Worm (Caenorhabditis elegans) whole organism, late embryonic: ENCODE results near the gene apc-2.

Source experiments
- C08G9.2 ChIP-seq: sonication (generic microtip); optimal IDR thresholded peaks from 2 replicates; lab custom pipeline; 2016; ENCODE audit warnings: mild to moderate bottlenecking, missing genetic modification characterization, moderate library complexity, missing compliant biosample characterization
- C38D4.7 ChIP-seq: fragments of 200-800 bp; sonication (Bioruptor generic); optimal IDR thresholded peaks from 2 replicates; lab custom pipeline; 2018; ENCODE audit warnings: mild to moderate bottlenecking, missing genetic modification characterization, moderate library complexity, missing compliant biosample characterization
- K09A11.1 ChIP-seq: sonication (generic microtip); optimal IDR thresholded peaks from 2 replicates; lab custom pipeline; 2017; ENCODE audit warnings: antibody characterized with exemption, mild to moderate bottlenecking, missing genetic modification characterization, missing compliant biosample characterization; ENCODE audit not compliant: insufficient read depth
- Y22D7AL.16 ChIP-seq: sonication (generic microtip); optimal IDR thresholded peaks from 2 replicates; lab custom pipeline; 2016; ENCODE audit warnings: missing genetic modification characterization, missing compliant biosample characterization
- ahr-1 ChIP-seq: sonication (generic microtip); optimal IDR thresholded peaks from 2 replicates; lab custom pipeline; 2016; ENCODE audit warnings: missing genetic modification characterization, missing compliant biosample characterization
- ama-1 ChIP-seq: fragments of 150-350 bp; optimal IDR thresholded peaks from 2 replicates; lab custom pipeline; 2014
- ceh-19 ChIP-seq: fragments of 200-800 bp; sonication (Bioruptor generic); optimal IDR thresholded peaks from 2 replicates; lab custom pipeline; 2018; ENCODE audit warnings: mild to moderate bottlenecking, missing genetic modification characterization, missing compliant biosample characterization
- ceh-2 ChIP-seq: sonication (generic microtip); optimal IDR thresholded peaks from 2 replicates; lab custom pipeline; 2016; ENCODE audit warnings: missing genotype, missing genetic modification characterization, missing compliant biosample characterization
- ceh-34 ChIP-seq: sonication (generic microtip); optimal IDR thresholded peaks from 2 replicates; lab custom pipeline; 2016; ENCODE audit warnings: mild to moderate bottlenecking, missing genetic modification characterization, missing compliant biosample characterization
- ceh-48 ChIP-seq: sonication (generic microtip); optimal IDR thresholded peaks from 2 replicates; lab custom pipeline; 2016; ENCODE audit warnings: missing genetic modification characterization, inconsistent platforms, missing compliant biosample characterization
- ceh-9 ChIP-seq: sonication (generic microtip); optimal IDR thresholded peaks from 2 replicates; lab custom pipeline; 2016; ENCODE audit warnings: mild to moderate bottlenecking, missing genetic modification characterization, inconsistent platforms, missing compliant biosample characterization
- dmd-4 ChIP-seq: sonication (generic microtip); optimal IDR thresholded peaks from 2 replicates; lab custom pipeline; 2016; ENCODE audit warnings: borderline replicate concordance, missing genetic modification characterization, missing compliant biosample characterization
- dve-1 ChIP-seq: sonication (generic microtip); optimal IDR thresholded peaks from 2 replicates; lab custom pipeline; 2017; ENCODE audit warnings: antibody characterized with exemption, mild to moderate bottlenecking, missing genetic modification characterization, missing compliant biosample characterization
- elt-2 ChIP-seq: sonication (generic microtip); optimal IDR thresholded peaks from 2 replicates; lab custom pipeline; 2016; ENCODE audit warnings: missing genetic modification reagents, missing genetic modification characterization, missing compliant biosample characterization
- ets-4 ChIP-seq: sonication (generic microtip); optimal IDR thresholded peaks from 2 replicates; lab custom pipeline; 2016; ENCODE audit warnings: missing genetic modification characterization, missing compliant biosample characterization
- fax-1 ChIP-seq: sonication (generic microtip); optimal IDR thresholded peaks from 2 replicates; lab custom pipeline; 2016; ENCODE audit warnings: missing genotype, missing genetic modification characterization, missing compliant biosample characterization
- fkh-10 ChIP-seq: fragments of 150-350 bp; optimal IDR thresholded peaks from 2 replicates; lab custom pipeline; 2014; ENCODE audit warnings: missing biosample characterization, missing genetic modification reagents, missing genetic modification characterization
- fkh-6 ChIP-seq: sonication (generic microtip); optimal IDR thresholded peaks from 2 replicates; lab custom pipeline; 2016; ENCODE audit warnings: missing genetic modification characterization, missing compliant biosample characterization
- gmeb-2 ChIP-seq: sonication (generic microtip); optimal IDR thresholded peaks from 2 replicates; lab custom pipeline; 2016; ENCODE audit warnings: missing genetic modification characterization, inconsistent platforms, missing compliant biosample characterization
- hlh-13 ChIP-seq: fragments of 200-800 bp; sonication (Bioruptor generic); optimal IDR thresholded peaks from 2 replicates; lab custom pipeline; 2018; ENCODE audit warnings: mild to moderate bottlenecking, missing genetic modification characterization, missing compliant biosample characterization
- hlh-15 ChIP-seq: sonication (generic microtip); optimal IDR thresholded peaks from 2 replicates; lab custom pipeline; 2016; ENCODE audit warnings: missing genetic modification characterization, missing compliant biosample characterization
- hlh-30 ChIP-seq: sonication (generic microtip); optimal IDR thresholded peaks from 2 replicates; lab custom pipeline; 2017; ENCODE audit warnings: antibody characterized with exemption, missing genetic modification characterization, missing compliant biosample characterization; ENCODE audit not compliant: insufficient read depth
- hlh-6 ChIP-seq: sonication (generic microtip); optimal IDR thresholded peaks from 2 replicates; lab custom pipeline; 2016; ENCODE audit warnings: missing genotype, missing genetic modification characterization, missing compliant biosample characterization
- hlh-8 ChIP-seq: sonication (generic microtip); optimal IDR thresholded peaks from 2 replicates; lab custom pipeline; 2016; ENCODE audit warnings: missing genotype, missing genetic modification characterization, missing compliant biosample characterization
- lim-6 ChIP-seq: sonication (generic microtip); optimal IDR thresholded peaks from 2 replicates; lab custom pipeline; 2016; ENCODE audit warnings: missing genetic modification characterization, missing compliant biosample characterization
- lin-11 ChIP-seq: fragments of 200-800 bp; sonication (Bioruptor generic); optimal IDR thresholded peaks from 2 replicates; lab custom pipeline; 2018; ENCODE audit warnings: mild to moderate bottlenecking, missing genetic modification characterization, missing compliant biosample characterization
- madf-2 ChIP-seq: sonication (generic microtip); optimal IDR thresholded peaks from 2 replicates; lab custom pipeline; 2017; ENCODE audit warnings: missing genetic modification characterization, missing compliant biosample characterization
- nfya-1 ChIP-seq: sonication (generic microtip); optimal IDR thresholded peaks from 2 replicates; lab custom pipeline; 2017; ENCODE audit warnings: missing genetic modification characterization, mild to moderate bottlenecking, missing compliant biosample characterization, antibody characterized with exemption, moderate library complexity
- nhr-232 ChIP-seq: sonication (generic microtip); optimal IDR thresholded peaks from 2 replicates; lab custom pipeline; 2016; ENCODE audit warnings: missing genetic modification characterization, missing compliant biosample characterization
- odd-2 ChIP-seq: sonication (generic microtip); optimal IDR thresholded peaks from 2 replicates; lab custom pipeline; 2017; ENCODE audit warnings: antibody characterized with exemption, mild to moderate bottlenecking, missing genetic modification characterization, missing compliant biosample characterization
- pag-3 ChIP-seq: sonication (generic microtip); optimal IDR thresholded peaks from 2 replicates; lab custom pipeline; 2016; ENCODE audit warnings: missing compliant biosample characterization, missing genetic modification characterization, borderline replicate concordance
- pha-2 ChIP-seq: sonication (generic microtip); optimal IDR thresholded peaks from 2 replicates; lab custom pipeline; 2017; ENCODE audit warnings: mild to moderate bottlenecking, missing genetic modification characterization, missing compliant biosample characterization
- rnt-1 ChIP-seq: sonication (generic microtip); optimal IDR thresholded peaks from 2 replicates; lab custom pipeline; 2016; ENCODE audit warnings: missing genetic modification characterization, missing compliant biosample characterization
- sox-4 ChIP-seq: sonication (generic microtip); optimal IDR thresholded peaks from 2 replicates; lab custom pipeline; 2017; ENCODE audit warnings: mild to moderate bottlenecking, missing genetic modification characterization, inconsistent platforms, missing compliant biosample characterization
- ttx-3 ChIP-seq: sonication (generic microtip); optimal IDR thresholded peaks from 2 replicates; lab custom pipeline; 2016; ENCODE audit warnings: missing genetic modification reagents, missing genetic modification characterization, missing compliant biosample characterization
- unc-42 ChIP-seq: sonication (generic microtip); optimal IDR thresholded peaks from 2 replicates; lab custom pipeline; 2016; ENCODE audit warnings: missing genotype, missing genetic modification characterization, missing compliant biosample characterization
- unc-86 ChIP-seq: sonication (generic microtip); optimal IDR thresholded peaks from 2 replicates; lab custom pipeline; 2016; ENCODE audit warnings: missing genetic modification characterization, missing compliant biosample characterization
- zip-5 ChIP-seq: sonication (generic microtip); optimal IDR thresholded peaks from 2 replicates; lab custom pipeline; 2016; ENCODE audit warnings: missing genetic modification characterization, missing compliant biosample characterization
- ztf-16 ChIP-seq: sonication (generic microtip); optimal IDR thresholded peaks from 2 replicates; lab custom pipeline; 2017; ENCODE audit warnings: missing genetic modification characterization, missing compliant biosample characterization

apc-2 gene

ce11 chrIII:8109459-8110057 is 29.1 kb downstream of the apc-2 start (continued):
- TF ChIP-seq madf-2 (tag; lab: Kevin White, UChicago), result peak; percentile 75
- TF ChIP-seq nhr-232 (tag; lab: Kevin White, UChicago), result peak; percentile 78
- peak; percentile 60 for TF ChIP-seq hlh-8 (tag; lab: Kevin White, UChicago)
- peak; percentile 54 for TF ChIP-seq lin-11 (tag; lab: Kevin White, UChicago)
- peak; percentile 41 for TF ChIP-seq dve-1 (tag; lab: Kevin White, UChicago)
- TF ChIP-seq gmeb-2 (tag; lab: Kevin White, UChicago), result peak; percentile 76
- no peak for TF ChIP-seq lim-6 (tag; lab: Kevin White, UChicago)
- TF ChIP-seq unc-86 (tag; lab: Kevin White, UChicago), result peak; percentile 33
- TF ChIP-seq elt-2 (tag; lab: Kevin White, UChicago), result peak; percentile 70
- peak; percentile 57 for TF ChIP-seq sox-4 (tag; lab: Kevin White, UChicago)
- peak; percentile 80 for TF ChIP-seq ztf-16
- no peak for TF ChIP-seq pag-3 (tag; lab: Kevin White, UChicago)
- peak; percentile 58 for TF ChIP-seq zip-5 (tag; lab: Kevin White, UChicago)
- peak; percentile 88 for TF ChIP-seq hlh-6 (tag; lab: Kevin White, UChicago)
- peak; percentile 54 for TF ChIP-seq odd-2 (tag; lab: Kevin White, UChicago)
- peak; percentile 43 for TF ChIP-seq pha-2 (tag; lab: Kevin White, UChicago)
- TF ChIP-seq ttx-3, result peak; percentile 66
- TF ChIP-seq ama-1 (lab: Kevin White, UChicago), result no peak
- TF ChIP-seq Y22D7AL.16 (tag; lab: Kevin White, UChicago), result peak; percentile 30
- peak; percentile 62 for TF ChIP-seq nfya-1 (tag; lab: Kevin White, UChicago)
- TF ChIP-seq fax-1 (tag; lab: Kevin White, UChicago), result peak; percentile 69
- peak; percentile 58 for TF ChIP-seq hlh-15 (tag; lab: Kevin White, UChicago)
- TF ChIP-seq ceh-9 (tag; lab: Kevin White, UChicago), result no peak
- peak; percentile 78 for TF ChIP-seq ceh-19 (GFP tag; lab: Kevin White, UChicago)
- peak; percentile 18 for TF ChIP-seq hlh-13 (GFP tag; lab: Kevin White, UChicago)
- peak; percentile 67 for TF ChIP-seq ceh-48 (tag; lab: Kevin White, UChicago)
- peak; percentile 53 for TF ChIP-seq unc-42 (tag; lab: Kevin White, UChicago)
- TF ChIP-seq hlh-30, result peak; percentile 65
- peak; percentile 78 for TF ChIP-seq fkh-6 (tag; lab: Kevin White, UChicago)
- peak; percentile 41 for TF ChIP-seq fkh-10 (GFP tag; lab: Kevin White, UChicago)
- peak; percentile 44 for TF ChIP-seq ahr-1 (tag; lab: Kevin White, UChicago)
- no peak for TF ChIP-seq ets-4 (tag; lab: Kevin White, UChicago)
- TF ChIP-seq ceh-2 (tag; lab: Kevin White, UChicago), result peak; percentile 73
- TF ChIP-seq ceh-34 (tag; lab: Kevin White, UChicago), result peak; percentile 83
- peak; percentile 23 for TF ChIP-seq dmd-4
- peak; percentile 63 for TF ChIP-seq rnt-1
- TF ChIP-seq K09A11.1 (tag; lab: Kevin White, UChicago), result peak; percentile 43
- TF ChIP-seq, all 69 proteins: peak for 54

- no peak for TF ChIP-seq ets-4 (tag; lab: Kevin White, UChicago)
- no peak for TF ChIP-seq C08G9.2
- no peak for TF ChIP-seq C38D4.7 (GFP tag; lab: Kevin White, UChicago)
- no peak for TF ChIP-seq ztf-16
- TF ChIP-seq pha-2 (tag; lab: Kevin White, UChicago), result no peak
- no peak for TF ChIP-seq ahr-1 (tag; lab: Kevin White, UChicago)
- TF ChIP-seq, all 69 proteins: peak for 0
Measured at ce11 chrIII:8111347-8111746, 30.9 kb downstream of the apc-2 start.
